Fruit fly (Drosophila melanogaster) whole organism, embryonic: ENCODE data around the gene Nmdar2.
A peak's percentile ranks its signal among the peaks of the same experiment; 100 is the strongest.

Experiments used
- Adf1 ChIP-seq: fragments of 200-800 bp; sonication (Bioruptor generic); IDR thresholded peaks from 2 replicates; pipeline ENCODE4 v1.3.6; 2022; ENCODE audit warnings: missing biosample characterization, missing genetic modification characterization
- Asciz ChIP-seq: fragments of 200-800 bp; sonication (Bioruptor generic); optimal IDR thresholded peaks from 2 replicates; lab custom pipeline; 2017; ENCODE audit warnings: missing biosample characterization, mild to moderate bottlenecking, missing genetic modification characterization, missing genetic modification reagents
- CG10543 ChIP-seq: fragments of 200-800 bp; sonication (Bioruptor generic); optimal IDR thresholded peaks from 3 replicates; lab custom pipeline; 2017; ENCODE audit warnings: missing biosample characterization, mild to moderate bottlenecking, missing genetic modification characterization, moderate library complexity
- CG10979 ChIP-seq: fragments of 200-800 bp; sonication (Bioruptor generic); optimal IDR thresholded peaks from 2 replicates; lab custom pipeline; 2018; ENCODE audit warnings: missing biosample characterization, mild to moderate bottlenecking, missing genetic modification characterization, moderate library complexity
- CG14014 ChIP-seq: fragments of 200-800 bp; sonication (Bioruptor generic); IDR thresholded peaks from 2 replicates; pipeline ENCODE4 v1.3.6; 2022; ENCODE audit warnings: missing biosample characterization, missing genetic modification characterization
- CG14050 ChIP-seq: fragments of 200-800 bp; sonication (Bioruptor generic); IDR thresholded peaks from 3 replicates; pipeline ENCODE4 v1.3.6; 2022; ENCODE audit warnings: missing biosample characterization, missing genetic modification characterization
- CG15269 ChIP-seq: fragments of 200-800 bp; sonication (Bioruptor generic); optimal IDR thresholded peaks from 2 replicates; lab custom pipeline; 2018; ENCODE audit warnings: missing biosample characterization, mild to moderate bottlenecking, missing genetic modification characterization, moderate library complexity
- CG1832 ChIP-seq: fragments of 200-800 bp; sonication (Bioruptor generic); optimal IDR thresholded peaks from 2 replicates; lab custom pipeline; 2017; ENCODE audit warnings: missing biosample characterization, mild to moderate bottlenecking, missing genetic modification characterization, inconsistent platforms
- CG2678 ChIP-seq: fragments of 200-800 bp; sonication (Bioruptor generic); optimal IDR thresholded peaks from 3 replicates; lab custom pipeline; 2019; ENCODE audit warnings: missing biosample characterization, mild to moderate bottlenecking, missing genetic modification characterization, moderate library complexity
- CG31224 ChIP-seq: fragments of 200-800 bp; sonication (Bioruptor generic); IDR thresholded peaks from 2 replicates; pipeline ENCODE4 v1.3.6; 2022; ENCODE audit warnings: missing biosample characterization, missing genetic modification characterization
- CG31441 ChIP-seq: fragments of 200-800 bp; sonication (Bioruptor generic); IDR thresholded peaks from 2 replicates; pipeline ENCODE4 v1.3.6; 2022; ENCODE audit warnings: missing biosample characterization, missing genetic modification characterization
- CG33213 ChIP-seq: fragments of 200-800 bp; sonication (Bioruptor generic); optimal IDR thresholded peaks from 3 replicates; lab custom pipeline; 2016; ENCODE audit warnings: missing biosample characterization, missing genetic modification characterization
- CG4282 ChIP-seq: fragments of 200-800 bp; sonication (Bioruptor generic); optimal IDR thresholded peaks from 2 replicates; lab custom pipeline; 2016; ENCODE audit warnings: missing biosample characterization, missing genetic modification characterization
- CG43689 ChIP-seq: fragments of 200-800 bp; sonication (Bioruptor generic); IDR thresholded peaks from 2 replicates; pipeline ENCODE4 v1.3.6; 2022; ENCODE audit warnings: missing biosample characterization, missing genetic modification characterization
- CG6813 ChIP-seq: fragments of 200-800 bp; sonication (Bioruptor generic); optimal IDR thresholded peaks from 2 replicates; lab custom pipeline; 2017; ENCODE audit warnings: missing biosample characterization, missing genetic modification characterization, mild to moderate bottlenecking, moderate library complexity, missing genetic modification reagents
- CG8388 ChIP-seq: fragments of 200-800 bp; sonication (Bioruptor generic); optimal IDR thresholded peaks from 2 replicates; lab custom pipeline; 2019; ENCODE audit warnings: missing biosample characterization, mild to moderate bottlenecking, missing genetic modification characterization, moderate library complexity
- CG9437 ChIP-seq: fragments of 200-800 bp; sonication (Bioruptor generic); optimal IDR thresholded peaks from 2 replicates; lab custom pipeline; 2018; ENCODE audit warnings: missing biosample characterization, mild to moderate bottlenecking, missing genetic modification characterization
- CTCF ChIP-seq: fragments of 200-800 bp; sonication (Bioruptor generic); optimal IDR thresholded peaks from 2 replicates; lab custom pipeline; 2017; ENCODE audit warnings: missing biosample characterization, mild to moderate bottlenecking, missing genetic modification characterization, moderate library complexity
- Deaf1 ChIP-seq: fragments of 200-800 bp; optimal IDR thresholded peaks from 3 replicates; lab custom pipeline; 2019; ENCODE audit warnings: missing biosample characterization, mild to moderate bottlenecking, missing genetic modification characterization, moderate library complexity
- Dip2 ChIP-seq: fragments of 200-800 bp; sonication (Bioruptor generic); IDR thresholded peaks from 2 replicates; pipeline ENCODE4 v1.3.6; 2022; ENCODE audit warnings: missing biosample characterization, missing genetic modification characterization
- ERR ChIP-seq: fragments of 200-800 bp; sonication (Bioruptor generic); optimal IDR thresholded peaks from 2 replicates; lab custom pipeline; 2016; ENCODE audit warnings: missing biosample characterization, missing genetic modification characterization
- Ets65A ChIP-seq: fragments of 200-800 bp; sonication (Bioruptor generic); peaks from one replicate; lab custom pipeline; 2016; ENCODE audit warnings: missing biosample characterization, missing genetic modification characterization
- H15 ChIP-seq: fragments of 200-800 bp; sonication (Bioruptor generic); IDR thresholded peaks from 3 replicates; pipeline ENCODE4 v1.3.6; 2022; ENCODE audit warnings: missing biosample characterization, missing genetic modification characterization
- Hr39 ChIP-seq: fragments of >200 bp; optimal IDR thresholded peaks from 2 replicates; lab custom pipeline; 2017
- Myb ChIP-seq: fragments of 200-800 bp; sonication (Bioruptor generic); optimal IDR thresholded peaks from 2 replicates; lab custom pipeline; 2016; ENCODE audit warnings: missing biosample characterization, missing genetic modification characterization
- Nf-YB ChIP-seq: fragments of 200-800 bp; sonication (Bioruptor generic); optimal IDR thresholded peaks from 3 replicates; lab custom pipeline; 2019; ENCODE audit warnings: missing biosample characterization, mild to moderate bottlenecking, missing genetic modification characterization, moderate library complexity
- Nf-YC ChIP-seq: fragments of 200-800 bp; optimal IDR thresholded peaks from 3 replicates; lab custom pipeline; 2019; ENCODE audit warnings: missing biosample characterization, mild to moderate bottlenecking, missing genetic modification characterization, moderate library complexity
- Oli ChIP-seq: fragments of 200-800 bp; sonication (Bioruptor generic); optimal IDR thresholded peaks from 2 replicates; lab custom pipeline; 2018; ENCODE audit warnings: missing biosample characterization, mild to moderate bottlenecking, missing genetic modification characterization, moderate library complexity
- Trl ChIP-seq, 3 experiments: fragments of >200 bp in 2 of 3; fragments of 200-800 bp in 1 of 3; sonication (Bioruptor generic) in 1 of 3; optimal IDR thresholded peaks; 2 replicates in 1 of 3; 3 replicates in 2 of 3; lab custom pipeline; 2016 to 2017; ENCODE audit warnings: missing biosample characterization in 1 of 3, missing genetic modification characterization in 1 of 3
- bab2 ChIP-seq: fragments of 200-800 bp; sonication (Bioruptor generic); optimal IDR thresholded peaks from 2 replicates; lab custom pipeline; 2016; ENCODE audit warnings: missing biosample characterization, missing genetic modification characterization
- crc ChIP-seq: fragments of 200-800 bp; sonication (Bioruptor generic); optimal IDR thresholded peaks from 2 replicates; lab custom pipeline; 2016; ENCODE audit warnings: missing biosample characterization, missing genetic modification characterization
- crol ChIP-seq: fragments of 200-800 bp; sonication (Bioruptor generic); IDR thresholded peaks from 2 replicates; pipeline ENCODE4 v1.3.6; 2022; ENCODE audit warnings: missing biosample characterization, missing genetic modification characterization
- cwo ChIP-seq: fragments of 200-800 bp; sonication (Bioruptor generic); optimal IDR thresholded peaks from 3 replicates; lab custom pipeline; 2017; ENCODE audit warnings: missing biosample characterization, missing genetic modification characterization, mild to moderate bottlenecking, moderate library complexity, missing genetic modification reagents
- hbn ChIP-seq: fragments of 200-800 bp; sonication (Bioruptor generic); IDR thresholded peaks from 2 replicates; pipeline ENCODE4 v1.3.6; 2022; ENCODE audit warnings: missing biosample characterization, missing genetic modification characterization; ENCODE audit not compliant: partially characterized antibody
- jumu ChIP-seq: fragments of 200-800 bp; sonication (Bioruptor generic); optimal IDR thresholded peaks from 3 replicates; lab custom pipeline; 2016; ENCODE audit warnings: missing biosample characterization, missing genetic modification characterization
- mirr ChIP-seq: fragments of 200-800 bp; sonication (Bioruptor generic); optimal IDR thresholded peaks from 3 replicates; lab custom pipeline; 2018; ENCODE audit warnings: missing biosample characterization, mild to moderate bottlenecking, missing genetic modification characterization
- oc ChIP-seq: fragments of 200-800 bp; sonication (Bioruptor generic); optimal IDR thresholded peaks from 2 replicates; lab custom pipeline; 2018; ENCODE audit warnings: missing biosample characterization, mild to moderate bottlenecking, missing genetic modification characterization, moderate library complexity
- sd ChIP-seq: fragments of 200-800 bp; sonication (Bioruptor generic); optimal IDR thresholded peaks from 3 replicates; lab custom pipeline; 2018; ENCODE audit warnings: missing biosample characterization, mild to moderate bottlenecking, missing genetic modification characterization, moderate library complexity
- slou ChIP-seq: fragments of 200-800 bp; sonication (Bioruptor generic); optimal IDR thresholded peaks from 3 replicates; lab custom pipeline; 2016; ENCODE audit warnings: missing biosample characterization, missing genetic modification characterization
- wor ChIP-seq: fragments of 200-800 bp; sonication (Bioruptor generic); IDR thresholded peaks from 2 replicates; pipeline ENCODE4 v1.3.6; 2022; ENCODE audit warnings: missing biosample characterization, missing genetic modification characterization

Nmdar2 gene

DNA sequence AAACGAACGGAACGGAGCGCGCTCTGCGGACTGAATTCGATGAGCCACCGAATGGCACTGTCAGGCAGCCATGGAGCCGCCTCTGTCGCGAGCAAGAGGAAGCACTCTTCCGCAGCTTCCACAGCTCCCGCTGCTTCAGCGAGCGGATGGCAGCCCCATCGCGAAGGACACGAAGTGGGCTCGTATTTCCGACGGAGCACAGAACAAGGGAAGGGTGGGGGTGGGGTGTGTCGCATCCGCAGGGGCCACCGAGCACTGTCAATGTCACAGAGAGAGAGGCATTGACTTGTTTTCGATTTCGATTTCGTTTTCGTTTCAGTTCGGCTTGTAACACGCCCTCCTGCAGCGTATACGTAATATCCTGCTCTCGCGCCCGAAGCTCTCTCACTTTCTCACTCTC is at the start of gene Nmdar2:
Gene Nmdar2, minus strand, starts transcription at position 59 of the 400 bp plus-strand sequence.
- TF ChIP-seq CG2678 (tag; lab: Kevin White, UChicago): no peak
- no peak for TF ChIP-seq Oli (tag; lab: Kevin White, UChicago)
- peak; percentile 7; the same call in 1 of the 2 replicates for TF ChIP-seq Adf1
- TF ChIP-seq cwo (GFP tag; lab: Kevin White, UChicago): no peak
- TF ChIP-seq crol (GFP tag; lab: Robert Waterston, UW): peak; percentile 75
- no peak for TF ChIP-seq CG43689 (GFP tag; lab: Robert Waterston, UW)
- TF ChIP-seq crc: no peak
- TF ChIP-seq ERR (GFP tag; lab: Kevin White, UChicago): no peak
- peak in 1 of 2 experiments; percentile 33 for TF ChIP-seq Trl (optimal IDR thresholded peaks at IDR 0.05; lab: Kevin White, UChicago)
- TF ChIP-seq Trl (GFP tag; optimal IDR thresholded peaks at IDR 0.05; lab: Kevin White, UChicago): no peak
- no peak for TF ChIP-seq Asciz (GFP tag; lab: Kevin White, UChicago)
- no peak for TF ChIP-seq CG6813 (GFP tag; lab: Kevin White, UChicago)
- TF ChIP-seq Deaf1 (tag; lab: Kevin White, UChicago): peak; percentile 97
- TF ChIP-seq mirr (GFP tag; lab: Kevin White, UChicago): no peak
- no peak for TF ChIP-seq slou (GFP tag; lab: Kevin White, UChicago)
- TF ChIP-seq oc: no peak
- TF ChIP-seq CG8388: no peak
- TF ChIP-seq wor (GFP tag; lab: Robert Waterston, UW): no peak
- TF ChIP-seq, all 482 proteins: peak for 4

DNA sequence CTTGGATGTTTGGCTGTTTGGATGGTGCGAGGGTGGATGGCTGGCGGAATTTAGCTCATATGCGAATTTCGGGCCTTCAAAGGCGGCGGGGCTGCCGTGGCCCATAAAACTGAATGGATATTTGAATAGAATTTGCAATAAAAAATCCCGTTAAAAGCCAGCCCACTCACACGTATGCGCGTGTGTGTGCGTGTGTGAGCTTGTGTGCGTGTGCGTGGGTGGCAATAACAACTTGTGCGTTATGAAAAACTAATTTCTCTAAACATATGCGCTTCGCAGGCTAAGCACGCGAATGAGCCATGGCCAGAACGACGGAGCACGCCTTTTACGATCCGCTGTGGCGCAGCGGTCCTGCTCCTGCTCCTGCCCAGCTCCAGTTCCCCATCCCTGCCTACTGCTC is 31.0 kb upstream of the Nmdar2 start:
- TF ChIP-seq CG10543 (GFP tag; lab: Kevin White, UChicago) (no peak), CG4282 (GFP tag; lab: Kevin White, UChicago) (no peak), Ets65A (GFP tag; lab: Kevin White, UChicago) (peak; percentile 37), Hr39 (lab: Kevin White, UChicago) (peak; percentile 91), bab2 (GFP tag; lab: Kevin White, UChicago) (no peak), CG14050 (GFP tag; lab: Robert Waterston, UW) (no peak), sd (no peak), CG33213 (GFP tag; lab: Kevin White, UChicago) (no peak), CG31441 (GFP tag; lab: Robert Waterston, UW) (no peak), H15 (GFP tag; lab: Robert Waterston, UW) (no peak), CG9437 (no peak)

dm6 chrX:1535234-1535925 is 27.8 kb upstream of the Nmdar2 start:
- TF ChIP-seq hbn (no peak), CG1832 (peak; percentile 15), Ets65A (GFP tag; lab: Kevin White, UChicago) (peak; percentile 26), jumu (GFP tag; lab: Kevin White, UChicago) (no peak), Nf-YB (peak; percentile 72), CG15269 (tag; lab: Kevin White, UChicago) (no peak), CG14014 (GFP tag; lab: Robert Waterston, UW) (no peak), Deaf1 (tag; lab: Kevin White, UChicago) (peak; percentile 94), crol (GFP tag; lab: Robert Waterston, UW) (peak; percentile 67), Nf-YC (tag; lab: Kevin White, UChicago) (peak; percentile 91)

- peak; percentile 41; the same call in 1 of the 2 replicates for TF ChIP-seq CG31224
- peak; percentile 87 for TF ChIP-seq Dip2
- peak; percentile 92 for TF ChIP-seq CTCF (GFP tag; lab: Kevin White, UChicago)
- peak; percentile 69 for TF ChIP-seq Myb (GFP tag; lab: Kevin White, UChicago)
- peak; percentile 79 for TF ChIP-seq CG10979
Observed at dm6 chrX:1523277-1523676, 15.7 kb upstream of the Nmdar2 start.
